Fruit fly (Drosophila melanogaster) whole organism: ENCODE measurements around the gene Cyt-c1L.

Experiments
- CG8478 ChIP-seq: fragments of >200 bp; optimal IDR thresholded peaks from 2 replicates; lab custom pipeline; 2018; ENCODE audit warnings: inconsistent platforms
- Dll ChIP-seq: fragments of >200 bp; optimal IDR thresholded peaks from 2 replicates; lab custom pipeline; 2017
- pan ChIP-seq: fragments of >200 bp; optimal IDR thresholded peaks from 2 replicates; lab custom pipeline; 2017

- TF ChIP-seq pan (lab: Kevin White, UChicago) (no peak), Dll (lab: Kevin White, UChicago) (no peak), CG8478 (lab: Kevin White, UChicago) (no peak)
Measured at dm6 chr3R:29207996-29208395, 4.1 kb upstream of the Cyt-c1L start.
